Fruit fly (Drosophila melanogaster): ENCODE measurements around the gene Clp.

The Clp gene

dm6 chr2L:866950-867744 is 47.4 kb downstream of the Clp start (continued):
- TF ChIP-seq Poxn (GFP tag; IDR thresholded peaks at IDR 0.05) = peak; percentile 80
- TF ChIP-seq ara (GFP tag; IDR thresholded peaks at IDR 0.05) = peak; percentile 95
- TF ChIP-seq CG10959 (GFP tag; IDR thresholded peaks at IDR 0.05) = peak; percentile 91
- no peak for TF ChIP-seq CG15479 (GFP tag; optimal IDR thresholded peaks at IDR 0.05)
- peak; percentile 95 for TF ChIP-seq CG17328 (GFP tag; IDR thresholded peaks at IDR 0.05)
- TF ChIP-seq CG18011 (GFP tag; optimal IDR thresholded peaks at IDR 0.05) = peak; percentile 73
- TF ChIP-seq Deaf1 (tag; optimal IDR thresholded peaks at IDR 0.05) = peak; percentile 57
- no peak for TF ChIP-seq pfk (GFP tag; optimal IDR thresholded peaks at IDR 0.05)
- peak; percentile 94 for TF ChIP-seq CG14050 (GFP tag; IDR thresholded peaks at IDR 0.05)
- peak; percentile 90 for TF ChIP-seq CG10147 (GFP tag; optimal IDR thresholded peaks at IDR 0.05)
- TF ChIP-seq pum (GFP tag; optimal IDR thresholded peaks at IDR 0.05) = peak; percentile 87
- peak; percentile 93 for TF ChIP-seq HLH54F (GFP tag; optimal IDR thresholded peaks at IDR 0.05)
- peak; percentile 91 for TF ChIP-seq wdn (GFP tag; IDR thresholded peaks at IDR 0.05)
- TF ChIP-seq insv (GFP tag; optimal IDR thresholded peaks at IDR 0.05) = peak in 1 of 2 experiments; percentile 18
- peak; percentile 92 for TF ChIP-seq Fer1 (GFP tag; optimal IDR thresholded peaks at IDR 0.05)
- peak; percentile 71 for TF ChIP-seq ewg (GFP tag; optimal IDR thresholded peaks at IDR 0.05)
- peak; percentile 94 for TF ChIP-seq Sox102F (GFP tag; optimal IDR thresholded peaks at IDR 0.05)
- TF ChIP-seq CG11247 (GFP tag; IDR thresholded peaks at IDR 0.05) = peak; percentile 95
- TF ChIP-seq CG9437 (GFP tag; optimal IDR thresholded peaks at IDR 0.05) = peak; percentile 76
- peak; percentile 37 for TF ChIP-seq CG3995 (GFP tag; optimal IDR thresholded peaks at IDR 0.05)
- no peak; the same call in 1 of the 2 replicates for TF ChIP-seq bbx (GFP tag; IDR thresholded peaks at IDR 0.05; ENCODE audit: partially characterized antibody)

DNA sequence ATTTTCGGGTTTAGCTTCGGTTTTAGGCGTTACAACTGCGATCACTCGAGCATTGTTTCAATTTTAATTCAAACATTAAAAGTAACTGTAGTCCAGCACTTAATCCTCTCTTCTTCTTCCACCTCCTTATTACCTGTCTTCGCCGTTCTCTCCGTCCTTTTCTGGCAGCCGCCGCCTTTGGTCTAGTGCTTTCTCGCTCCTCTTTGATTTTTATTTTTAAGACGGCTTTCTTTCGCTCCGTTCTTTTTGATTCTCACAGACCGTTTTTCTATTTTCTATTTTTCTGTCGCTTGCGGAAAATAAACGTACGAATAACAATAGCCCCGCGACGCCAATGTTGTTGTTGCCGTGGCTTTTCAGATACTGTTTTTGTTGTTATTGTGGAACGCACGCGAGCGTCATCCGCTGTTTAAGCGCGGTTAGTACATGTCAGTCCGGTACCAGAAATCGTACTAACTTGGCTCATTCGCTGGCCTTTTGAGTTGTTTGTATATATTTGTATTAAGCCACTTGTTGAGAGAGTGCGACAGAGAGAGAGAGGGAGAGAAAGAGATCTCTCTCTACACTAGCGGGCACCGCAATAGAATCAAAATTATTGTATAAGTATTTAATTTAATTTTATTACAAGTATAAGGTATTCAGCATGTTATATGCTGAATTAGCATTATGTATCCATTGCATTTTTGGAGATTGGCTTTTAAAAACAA is 48.3 kb downstream of the Clp start, which contains the start of gene aru:
aru (minus strand) TSS at position 456 of the 707 bp plus-strand sequence.
- TF ChIP-seq nom (GFP tag; optimal IDR thresholded peaks at IDR 0.05) (peak; percentile 64), HLHmδ (GFP tag; optimal IDR thresholded peaks at IDR 0.05) (no peak), CG10267 (tag; optimal IDR thresholded peaks at IDR 0.05) (peak; percentile 39), CoRest (tag; optimal IDR thresholded peaks at IDR 0.05) (peak; percentile 15), CHES-1-like (GFP tag; optimal IDR thresholded peaks at IDR 0.05) (peak; percentile 11), kah (GFP tag; optimal IDR thresholded peaks at IDR 0.05) (peak; percentile 83), dmrt11E (tag; optimal IDR thresholded peaks at IDR 0.05) (peak; percentile 36), gcm2 (GFP tag; optimal IDR thresholded peaks at IDR 0.05) (no peak), peb (GFP tag; IDR thresholded peaks at IDR 0.05) (no peak), scrt (GFP tag; optimal IDR thresholded peaks at IDR 0.05) (peak; percentile 63), cwo (GFP tag; optimal IDR thresholded peaks at IDR 0.05) (peak; percentile 55), Vsx1 (GFP tag; optimal IDR thresholded peaks at IDR 0.05) (peak; percentile 9), Deaf1 (tag; optimal IDR thresholded peaks at IDR 0.05) (peak; percentile 11), CG10654 (GFP tag; optimal IDR thresholded peaks at IDR 0.05) (peak; percentile 14), CG10431 (GFP tag; optimal IDR thresholded peaks at IDR 0.05) (no peak), CG11696 (GFP tag; IDR thresholded peaks at IDR 0.05) (peak; percentile 99), da (GFP tag; optimal IDR thresholded peaks at IDR 0.05) (no peak), CG13424 (tag; optimal IDR thresholded peaks at IDR 0.05) (peak; percentile 34), bigmax (GFP tag; optimal IDR thresholded peaks at IDR 0.05) (no peak), CG11247 (GFP tag; IDR thresholded peaks at IDR 0.05) (no peak), CG12391 (tag; optimal IDR thresholded peaks at IDR 0.05) (peak; percentile 60), hbn (GFP tag; IDR thresholded peaks at IDR 0.05; ENCODE audit: partially characterized antibody) (no peak), fd102C (GFP tag; optimal IDR thresholded peaks at IDR 0.05) (peak; percentile 37), fru (optimal IDR thresholded peaks at IDR 0.05) (no peak), PHDP (tag; optimal IDR thresholded peaks at IDR 0.05) (peak; percentile 58), CG13624 (GFP tag; optimal IDR thresholded peaks at IDR 0.05) (no peak), crp (GFP tag; optimal IDR thresholded peaks at IDR 0.05) (no peak), CG7839 (tag; optimal IDR thresholded peaks at IDR 0.05) (peak; percentile 42)
